Worm (Caenorhabditis elegans) whole organism, L3 larva: Measurements from ENCODE around the gene R11G1.1.

Experiments used
- R02D3.7 ChIP-seq: fragments of 150-350 bp; optimal IDR thresholded peaks from 2 replicates; lab custom pipeline; 2014; ENCODE audit warnings: missing biosample characterization, missing genetic modification characterization
- ZK546.5 ChIP-seq: sonication (generic microtip); optimal IDR thresholded peaks from 2 replicates; lab custom pipeline; 2017; ENCODE audit warnings: missing biosample characterization, missing genetic modification characterization
- ceh-16 ChIP-seq: sonication (generic microtip); optimal IDR thresholded peaks from 2 replicates; lab custom pipeline; 2017; ENCODE audit warnings: missing biosample characterization, missing genetic modification characterization
- ceh-28 ChIP-seq: fragments of 150-350 bp; optimal IDR thresholded peaks from 2 replicates; lab custom pipeline; 2014; ENCODE audit warnings: missing biosample characterization, missing genetic modification reagents, missing genetic modification characterization
- ceh-9 ChIP-seq: sonication (generic microtip); optimal IDR thresholded peaks from 2 replicates; lab custom pipeline; 2018; ENCODE audit warnings: missing biosample characterization, missing genetic modification characterization
- daf-12 ChIP-seq: fragments of 150-350 bp; optimal IDR thresholded peaks from 2 replicates; lab custom pipeline; 2014; ENCODE audit warnings: missing biosample characterization, missing genetic modification reagents, missing genetic modification characterization
- egl-27 ChIP-seq: sonication (generic microtip); optimal IDR thresholded peaks from 4 replicates; lab custom pipeline; 2017; ENCODE audit warnings: missing biosample characterization, missing genetic modification reagents, missing genetic modification characterization
- egl-5 ChIP-seq: fragments of 150-350 bp; optimal IDR thresholded peaks from 2 replicates; lab custom pipeline; 2017; ENCODE audit warnings: missing biosample characterization, missing genetic modification reagents, missing genetic modification characterization, inconsistent platforms
- elt-2 ChIP-seq: sonication (generic microtip); optimal IDR thresholded peaks from 2 replicates; lab custom pipeline; 2016; ENCODE audit warnings: missing genetic modification reagents, mild to moderate bottlenecking, missing genetic modification characterization, missing compliant biosample characterization
- elt-3 ChIP-seq, 3 experiments: fragments of 150-350 bp in 1 of 3; sonication (generic microtip) in 2 of 3; optimal IDR thresholded peaks; 2 replicates in 2 of 3; 4 replicates in 1 of 3; lab custom pipeline; 2014 to 2017; ENCODE audit warnings: missing biosample characterization in 3 of 3, missing genetic modification characterization in 3 of 3
- eor-1 ChIP-seq, 2 experiments: fragments of 150-350 bp; optimal IDR thresholded peaks; 2 replicates each; lab custom pipeline; 2014 to 2018; ENCODE audit warnings: missing biosample characterization in 2 of 2, missing genetic modification characterization in 2 of 2
- fkh-2 ChIP-seq: fragments of 150-350 bp; optimal IDR thresholded peaks from 2 replicates; lab custom pipeline; 2014; ENCODE audit warnings: missing biosample characterization, missing genetic modification reagents, missing genetic modification characterization
- fos-1 ChIP-seq: fragments of 150-350 bp; optimal IDR thresholded peaks from 2 replicates; lab custom pipeline; 2014; ENCODE audit warnings: missing biosample characterization, missing genetic modification characterization
- hmg-11 ChIP-seq: sonication (generic microtip); optimal IDR thresholded peaks from 2 replicates; lab custom pipeline; 2016; ENCODE audit warnings: missing genetic modification characterization, missing compliant biosample characterization
- lin-15B ChIP-seq: fragments of 150-350 bp; optimal IDR thresholded peaks from 2 replicates; lab custom pipeline; 2014; ENCODE audit warnings: missing biosample characterization, missing genetic modification characterization
- lin-39 ChIP-seq: fragments of 150-350 bp; optimal IDR thresholded peaks from 2 replicates; lab custom pipeline; 2018; ENCODE audit warnings: missing biosample characterization, missing genetic modification reagents, missing genetic modification characterization
- mdl-1 ChIP-seq: fragments of 150-350 bp; optimal IDR thresholded peaks from 2 replicates; lab custom pipeline; 2014; ENCODE audit warnings: missing biosample characterization, missing genetic modification characterization
- mml-1 ChIP-seq: fragments of 150-350 bp; sonication (generic microtip); optimal IDR thresholded peaks from 3 replicates; lab custom pipeline; 2014; ENCODE audit warnings: missing biosample characterization, missing genetic modification characterization
- nfya-1 ChIP-seq: sonication (generic microtip); optimal IDR thresholded peaks from 2 replicates; lab custom pipeline; 2017; ENCODE audit warnings: missing genetic modification characterization, mild to moderate bottlenecking, missing compliant biosample characterization, antibody characterized with exemption, moderate library complexity; ENCODE audit not compliant: insufficient read depth
- nhr-11 ChIP-seq: fragments of 150-350 bp; optimal IDR thresholded peaks from 2 replicates; lab custom pipeline; 2014; ENCODE audit warnings: missing biosample characterization, missing genetic modification characterization
- nhr-23 ChIP-seq: fragments of 150-350 bp; optimal IDR thresholded peaks from 2 replicates; lab custom pipeline; 2014; ENCODE audit warnings: missing biosample characterization, missing genetic modification reagents, missing genetic modification characterization
- nhr-25 ChIP-seq: sonication (generic microtip); optimal IDR thresholded peaks from 2 replicates; lab custom pipeline; 2017; ENCODE audit warnings: missing biosample characterization, missing genetic modification characterization
- nhr-43 ChIP-seq: sonication (generic microtip); optimal IDR thresholded peaks from 2 replicates; lab custom pipeline; 2016; ENCODE audit warnings: mild to moderate bottlenecking, missing genetic modification characterization, missing compliant biosample characterization; ENCODE audit not compliant: poor library complexity, severe bottlenecking
- nhr-67 ChIP-seq: fragments of 150-350 bp; optimal IDR thresholded peaks from 2 replicates; lab custom pipeline; 2014; ENCODE audit warnings: missing biosample characterization, missing genetic modification characterization
- nhr-77 ChIP-seq: fragments of 150-350 bp; optimal IDR thresholded peaks from 2 replicates; lab custom pipeline; 2014; ENCODE audit warnings: missing biosample characterization, missing genetic modification characterization
- sea-2 ChIP-seq: fragments of 150-350 bp; sonication (generic microtip); optimal IDR thresholded peaks from 4 replicates; lab custom pipeline; 2014; ENCODE audit warnings: missing biosample characterization, missing genetic modification reagents, missing genetic modification characterization
- skn-1 ChIP-seq: fragments of 150-350 bp; optimal IDR thresholded peaks from 2 replicates; lab custom pipeline; 2014; ENCODE audit warnings: missing biosample characterization, missing genetic modification characterization
- snpc-4 ChIP-seq: fragments of 150-350 bp; optimal IDR thresholded peaks from 2 replicates; lab custom pipeline; 2014; ENCODE audit warnings: missing biosample characterization, missing genetic modification characterization
- tbx-2 ChIP-seq: sonication (generic microtip); optimal IDR thresholded peaks from 2 replicates; lab custom pipeline; 2016; ENCODE audit warnings: mild to moderate bottlenecking, missing genetic modification characterization, missing compliant biosample characterization
- unc-39 ChIP-seq: sonication (generic microtip); optimal IDR thresholded peaks from 4 replicates; lab custom pipeline; 2017; ENCODE audit warnings: missing biosample characterization, missing genetic modification characterization
- unc-62 ChIP-seq: fragments of 150-350 bp; sonication (generic microtip); optimal IDR thresholded peaks from 4 replicates; lab custom pipeline; 2014; ENCODE audit warnings: missing biosample characterization, missing genetic modification reagents, missing genetic modification characterization
- zag-1 ChIP-seq: fragments of 150-350 bp; optimal IDR thresholded peaks from 2 replicates; lab custom pipeline; 2014; ENCODE audit warnings: missing biosample characterization, missing genetic modification characterization

The R11G1.1 gene

ce11 chrX:3697623-3698022 lies 38.3 kb downstream of the R11G1.1 start (continued):
- TF ChIP-seq skn-1 (tag; lab: Kevin White, UChicago) (no peak), sea-2 (no peak)

- no peak for TF ChIP-seq lin-39 (tag; lab: Kevin White, UChicago)
- TF ChIP-seq eor-1 (tag; optimal IDR thresholded peaks at IDR 0.05; lab: Kevin White, UChicago) = no peak
- no peak for TF ChIP-seq nhr-43 (tag; lab: Kevin White, UChicago)
- no peak for TF ChIP-seq fos-1 (tag; lab: Kevin White, UChicago)
- TF ChIP-seq nfya-1 (tag; lab: Kevin White, UChicago) = no peak
- no peak for TF ChIP-seq mdl-1 (tag; lab: Kevin White, UChicago)
- no peak for TF ChIP-seq sea-2
- TF ChIP-seq nhr-11 = no peak
- no peak for TF ChIP-seq mml-1 (tag; lab: Kevin White, UChicago)
- no peak for TF ChIP-seq elt-2 (tag; lab: Kevin White, UChicago)
- TF ChIP-seq egl-27 (tag; lab: Kevin White, UChicago) = no peak
- no peak for TF ChIP-seq hmg-11 (tag; lab: Kevin White, UChicago)
- no peak for TF ChIP-seq nhr-23 (tag; lab: Kevin White, UChicago)
Measured at ce11 chrX:3701861-3702260, 42.6 kb downstream of the R11G1.1 start.

ce11 chrX:3705319-3705718 lies 46.0 kb downstream of the R11G1.1 start:
- TF ChIP-seq lin-39 (tag; lab: Kevin White, UChicago) = peak; percentile 54
- no peak for TF ChIP-seq R02D3.7 (tag; lab: Kevin White, UChicago)
- no peak for TF ChIP-seq nhr-77
- TF ChIP-seq fkh-2 (tag; lab: Kevin White, UChicago) = no peak

- no peak for TF ChIP-seq fkh-2 (tag; lab: Kevin White, UChicago)
- no peak for TF ChIP-seq nfya-1 (tag; lab: Kevin White, UChicago)
- TF ChIP-seq lin-15B (tag; lab: Kevin White, UChicago) = no peak
- no peak for TF ChIP-seq nhr-25 (tag; lab: Kevin White, UChicago)
- no peak for TF ChIP-seq ceh-16 (tag; lab: Kevin White, UChicago)
- TF ChIP-seq ZK546.5 = no peak
- no peak for TF ChIP-seq unc-39 (tag; lab: Kevin White, UChicago)
- no peak for TF ChIP-seq snpc-4 (tag; lab: Kevin White, UChicago)
Measured at ce11 chrX:3706319-3706718, 47.0 kb downstream of the R11G1.1 start.

ce11 chrX:3709747-3710146 lies 50.5 kb downstream of the R11G1.1 start:
- TF ChIP-seq zag-1 (tag; lab: Kevin White, UChicago) = no peak
- TF ChIP-seq nhr-67 (tag; lab: Kevin White, UChicago) = no peak
- no peak for TF ChIP-seq egl-5
- TF ChIP-seq nhr-11 = no peak
- TF ChIP-seq unc-62 (GFP tag; lab: Kevin White, UChicago) = no peak
- TF ChIP-seq ceh-16 (tag; lab: Kevin White, UChicago) = no peak
- TF ChIP-seq tbx-2 (tag; lab: Kevin White, UChicago) = no peak
- TF ChIP-seq sea-2 = no peak
- no peak for TF ChIP-seq nhr-25 (tag; lab: Kevin White, UChicago)
- no peak for TF ChIP-seq mdl-1 (tag; lab: Kevin White, UChicago)
- no peak for TF ChIP-seq skn-1 (tag; lab: Kevin White, UChicago)

- TF ChIP-seq nhr-77 (no peak), nhr-23 (tag; lab: Kevin White, UChicago) (no peak), ZK546.5 (no peak), ceh-28 (tag; lab: Kevin White, UChicago) (no peak), egl-5 (peak; percentile 38), nfya-1 (tag; lab: Kevin White, UChicago) (peak; percentile 26), daf-12 (tag; lab: Kevin White, UChicago) (no peak), ceh-9 (tag; lab: Kevin White, UChicago) (no peak), fkh-2 (tag; lab: Kevin White, UChicago) (no peak), unc-39 (tag; lab: Kevin White, UChicago) (no peak), elt-3 (tag; optimal IDR thresholded peaks at IDR 0.05; lab: Kevin White, UChicago) (no peak), nhr-11 (no peak), lin-39 (tag; lab: Kevin White, UChicago) (peak; percentile 52), zag-1 (tag; lab: Kevin White, UChicago) (no peak)
Measured at ce11 chrX:3711581-3712101, 52.3 kb downstream of the R11G1.1 start.
